Worm (Caenorhabditis elegans) whole organism, L1 larva: ENCODE measurements around the gene srw-62.

Experiments
- ama-1 ChIP-seq: fragments of 150-350 bp; optimal IDR thresholded peaks from 2 replicates; lab custom pipeline; 2014
- fkh-4 ChIP-seq: sonication (generic microtip); optimal IDR thresholded peaks from 2 replicates; lab custom pipeline; 2016; ENCODE audit warnings: missing compliant biosample characterization, missing genetic modification characterization, borderline replicate concordance
- grh-1 ChIP-seq: fragments of 200-800 bp; sonication (Bioruptor generic); IDR thresholded peaks from 2 replicates; pipeline ENCODE4 v1.3.6; 2022; ENCODE audit warnings: missing genetic modification reagents, missing genetic modification characterization, missing compliant biosample characterization
- mdl-1 ChIP-seq, 2 experiments: fragments of 150-350 bp; optimal IDR thresholded peaks; 2 replicates each; lab custom pipeline; 2014 to 2017; ENCODE audit warnings: missing biosample characterization in 2 of 2, missing genetic modification characterization in 2 of 2, inconsistent platforms in 1 of 2
- nhr-11 ChIP-seq: fragments of 150-350 bp; optimal IDR thresholded peaks from 2 replicates; lab custom pipeline; 2014; ENCODE audit warnings: missing biosample characterization, missing genetic modification characterization

- TF ChIP-seq ama-1 (no peak), mdl-1 (tag; optimal IDR thresholded peaks at IDR 0.05; lab: Kevin White, UChicago) (no peak), grh-1 (GFP tag; lab: Robert Waterston, UW) (no peak), nhr-11 (tag; lab: Kevin White, UChicago) (no peak), fkh-4 (tag; lab: Kevin White, UChicago) (no peak)
Observed at ce11 chrII:7806054-7806453, 19.2 kb upstream of the srw-62 start.
